Worm (Caenorhabditis elegans) whole organism, L3 larva: ENCODE results near the gene twk-17.

ENCODE experiments used
- aly-2 ChIP-seq: fragments of 150-350 bp; optimal IDR thresholded peaks from 2 replicates; lab custom pipeline; 2014; ENCODE audit warnings: missing biosample characterization, missing genetic modification characterization
- ceh-82 ChIP-seq: fragments of 150-350 bp; optimal IDR thresholded peaks from 2 replicates; lab custom pipeline; 2014; ENCODE audit warnings: missing biosample characterization, missing genetic modification characterization
- elt-2 ChIP-seq: sonication (generic microtip); optimal IDR thresholded peaks from 2 replicates; lab custom pipeline; 2016; ENCODE audit warnings: missing genetic modification reagents, mild to moderate bottlenecking, missing genetic modification characterization, missing compliant biosample characterization
- elt-3 ChIP-seq, 3 experiments: fragments of 150-350 bp in 1 of 3; sonication (generic microtip) in 2 of 3; optimal IDR thresholded peaks; 2 replicates in 2 of 3; 4 replicates in 1 of 3; lab custom pipeline; 2014 to 2017; ENCODE audit warnings: missing biosample characterization in 3 of 3, missing genetic modification characterization in 3 of 3
- lin-15B ChIP-seq: fragments of 150-350 bp; optimal IDR thresholded peaks from 2 replicates; lab custom pipeline; 2014; ENCODE audit warnings: missing biosample characterization, missing genetic modification characterization
- lin-39 ChIP-seq: fragments of 150-350 bp; optimal IDR thresholded peaks from 2 replicates; lab custom pipeline; 2018; ENCODE audit warnings: missing biosample characterization, missing genetic modification reagents, missing genetic modification characterization
- nhr-23 ChIP-seq: fragments of 150-350 bp; optimal IDR thresholded peaks from 2 replicates; lab custom pipeline; 2014; ENCODE audit warnings: missing biosample characterization, missing genetic modification reagents, missing genetic modification characterization
- nhr-237 ChIP-seq: fragments of 150-350 bp; optimal IDR thresholded peaks from 2 replicates; lab custom pipeline; 2014; ENCODE audit warnings: missing biosample characterization, missing genetic modification characterization
- nhr-28 ChIP-seq: fragments of 150-350 bp; optimal IDR thresholded peaks from 2 replicates; lab custom pipeline; 2014; ENCODE audit warnings: missing biosample characterization, missing genetic modification characterization
- nhr-76 ChIP-seq: fragments of 150-350 bp; sonication (generic microtip); optimal IDR thresholded peaks from 5 replicates; lab custom pipeline; 2014; ENCODE audit warnings: missing biosample characterization, missing genetic modification characterization
- sea-2 ChIP-seq: fragments of 150-350 bp; sonication (generic microtip); optimal IDR thresholded peaks from 4 replicates; lab custom pipeline; 2014; ENCODE audit warnings: missing biosample characterization, missing genetic modification reagents, missing genetic modification characterization
- skn-1 ChIP-seq: fragments of 150-350 bp; optimal IDR thresholded peaks from 2 replicates; lab custom pipeline; 2014; ENCODE audit warnings: missing biosample characterization, missing genetic modification characterization
- unc-62 ChIP-seq: fragments of 150-350 bp; sonication (generic microtip); optimal IDR thresholded peaks from 4 replicates; lab custom pipeline; 2014; ENCODE audit warnings: missing biosample characterization, missing genetic modification reagents, missing genetic modification characterization

ce11 chrX:7553331-7553730 is 54.6 kb downstream of the twk-17 start:
- TF ChIP-seq unc-62 (GFP tag; lab: Kevin White, UChicago) (no peak), lin-39 (no peak), ceh-82 (tag; lab: Kevin White, UChicago) (no peak), nhr-23 (no peak), aly-2 (no peak), sea-2 (GFP tag; lab: Kevin White, UChicago) (no peak), nhr-237 (tag; lab: Kevin White, UChicago) (no peak), lin-15B (no peak), skn-1 (tag; lab: Kevin White, UChicago) (no peak), nhr-76 (tag; lab: Kevin White, UChicago) (no peak), elt-2 (no peak), elt-3 (tag; optimal IDR thresholded peaks at IDR 0.05; lab: Kevin White, UChicago) (no peak), nhr-28 (no peak)
